Fruit fly (Drosophila melanogaster) whole organism, embryonic: ENCODE data around the gene CG11726.

Experiments
- C15 ChIP-seq: fragments of 200-800 bp; sonication (Bioruptor generic); IDR thresholded peaks from 3 replicates; pipeline ENCODE4 v1.3.6; 2022; ENCODE audit warnings: missing biosample characterization, missing genetic modification characterization
- CG11093 ChIP-seq: fragments of 200-800 bp; sonication (Bioruptor generic); IDR thresholded peaks from 3 replicates; pipeline ENCODE4 v1.3.6; 2022; ENCODE audit warnings: missing biosample characterization, missing genetic modification characterization
- CG12104 ChIP-seq: fragments of 200-800 bp; sonication (Bioruptor generic); optimal IDR thresholded peaks from 3 replicates; lab custom pipeline; 2016; ENCODE audit warnings: missing biosample characterization, missing genetic modification characterization
- CG14050 ChIP-seq: fragments of 200-800 bp; sonication (Bioruptor generic); IDR thresholded peaks from 3 replicates; pipeline ENCODE4 v1.3.6; 2022; ENCODE audit warnings: missing biosample characterization, missing genetic modification characterization
- CG15011 ChIP-seq: fragments of 200-800 bp; sonication (Bioruptor generic); optimal IDR thresholded peaks from 3 replicates; lab custom pipeline; 2018; ENCODE audit warnings: missing biosample characterization, mild to moderate bottlenecking, missing genetic modification characterization
- CG15479 ChIP-seq: fragments of 200-800 bp; sonication (Bioruptor generic); optimal IDR thresholded peaks from 3 replicates; lab custom pipeline; 2019; ENCODE audit warnings: missing biosample characterization, mild to moderate bottlenecking, missing genetic modification characterization, moderate library complexity
- CG16779 ChIP-seq: fragments of 200-800 bp; sonication (Bioruptor generic); IDR thresholded peaks from 2 replicates; pipeline ENCODE4 v1.3.6; 2022; ENCODE audit warnings: missing biosample characterization, missing genetic modification characterization
- CG16815 ChIP-seq: fragments of 200-800 bp; sonication (Bioruptor generic); optimal IDR thresholded peaks from 3 replicates; lab custom pipeline; 2017; ENCODE audit warnings: missing biosample characterization, mild to moderate bottlenecking, missing genetic modification characterization
- CG17802 ChIP-seq: fragments of 200-800 bp; sonication (Bioruptor generic); optimal IDR thresholded peaks from 2 replicates; lab custom pipeline; 2018; ENCODE audit warnings: missing biosample characterization, mild to moderate bottlenecking, missing genetic modification characterization, moderate library complexity
- CG1832 ChIP-seq: fragments of 200-800 bp; sonication (Bioruptor generic); optimal IDR thresholded peaks from 2 replicates; lab custom pipeline; 2017; ENCODE audit warnings: missing biosample characterization, mild to moderate bottlenecking, missing genetic modification characterization, inconsistent platforms
- CG4404 ChIP-seq: fragments of 200-800 bp; sonication (Bioruptor generic); IDR thresholded peaks from 2 replicates; pipeline ENCODE4 v1.3.6; 2022; ENCODE audit warnings: missing biosample characterization, missing genetic modification characterization
- CG6272 ChIP-seq: fragments of 200-800 bp; sonication (Bioruptor generic); IDR thresholded peaks from 2 replicates; pipeline ENCODE4 v1.3.6; 2022; ENCODE audit warnings: missing biosample characterization, missing genetic modification characterization
- CG6654 ChIP-seq: fragments of 200-800 bp; sonication (Bioruptor generic); optimal IDR thresholded peaks from 2 replicates; lab custom pipeline; 2017; ENCODE audit warnings: missing biosample characterization, mild to moderate bottlenecking, missing genetic modification characterization
- CG6683 ChIP-seq: fragments of 200-800 bp; sonication (Bioruptor generic); optimal IDR thresholded peaks from 2 replicates; lab custom pipeline; 2017; ENCODE audit warnings: missing biosample characterization, mild to moderate bottlenecking, missing genetic modification characterization, missing genetic modification reagents
- CG8924 ChIP-seq: fragments of 200-800 bp; optimal IDR thresholded peaks from 3 replicates; lab custom pipeline; 2019; ENCODE audit warnings: missing biosample characterization, mild to moderate bottlenecking, missing genetic modification characterization, moderate library complexity
- CrebB ChIP-seq: fragments of 200-800 bp; sonication (Bioruptor generic); optimal IDR thresholded peaks from 3 replicates; lab custom pipeline; 2018; ENCODE audit warnings: missing biosample characterization, mild to moderate bottlenecking, missing genetic modification characterization
- ERR ChIP-seq: fragments of 200-800 bp; sonication (Bioruptor generic); optimal IDR thresholded peaks from 2 replicates; lab custom pipeline; 2016; ENCODE audit warnings: missing biosample characterization, missing genetic modification characterization
- Ets97D ChIP-seq: fragments of 200-800 bp; sonication (Bioruptor generic); optimal IDR thresholded peaks from 3 replicates; lab custom pipeline; 2016; ENCODE audit warnings: missing biosample characterization, missing genetic modification characterization
- Fer2 ChIP-seq: fragments of 200-800 bp; sonication (Bioruptor generic); optimal IDR thresholded peaks from 2 replicates; lab custom pipeline; 2018; ENCODE audit warnings: missing biosample characterization, mild to moderate bottlenecking, missing genetic modification characterization, moderate library complexity
- HmgZ ChIP-seq: fragments of 200-800 bp; sonication (Bioruptor generic); optimal IDR thresholded peaks from 2 replicates; lab custom pipeline; 2018; ENCODE audit warnings: missing biosample characterization, mild to moderate bottlenecking, missing genetic modification characterization
- Hmr ChIP-seq: fragments of 200-800 bp; sonication (Bioruptor generic); optimal IDR thresholded peaks from 3 replicates; lab custom pipeline; 2017; ENCODE audit warnings: mild to moderate bottlenecking, missing biosample characterization, missing genetic modification reagents, missing genetic modification characterization
- Lhr ChIP-seq: fragments of 200-800 bp; sonication (Bioruptor generic); optimal IDR thresholded peaks from 3 replicates; lab custom pipeline; 2017; ENCODE audit warnings: mild to moderate bottlenecking, missing biosample characterization, missing genetic modification reagents, missing genetic modification characterization
- Nf-YA ChIP-seq: fragments of 200-800 bp; sonication (Bioruptor generic); IDR thresholded peaks from 2 replicates; pipeline ENCODE4 v1.3.6; 2022; ENCODE audit warnings: missing biosample characterization, missing genetic modification characterization
- NfI ChIP-seq: fragments of 200-800 bp; sonication (Bioruptor generic); optimal IDR thresholded peaks from 3 replicates; lab custom pipeline; 2018; ENCODE audit warnings: missing biosample characterization, mild to moderate bottlenecking, missing genetic modification characterization, moderate library complexity
- Scr ChIP-seq: fragments of 200-800 bp; sonication (Bioruptor generic); IDR thresholded peaks from 2 replicates; pipeline ENCODE4 v1.3.6; 2022; ENCODE audit warnings: missing biosample characterization, missing genetic modification characterization; ENCODE audit not compliant: partially characterized antibody
- Trl ChIP-seq, 3 experiments: fragments of >200 bp in 2 of 3; fragments of 200-800 bp in 1 of 3; sonication (Bioruptor generic) in 1 of 3; optimal IDR thresholded peaks; 2 replicates in 1 of 3; 3 replicates in 2 of 3; lab custom pipeline; 2016 to 2017; ENCODE audit warnings: missing biosample characterization in 1 of 3, missing genetic modification characterization in 1 of 3
- abd-A ChIP-seq: fragments of 200-800 bp; sonication (Bioruptor generic); optimal IDR thresholded peaks from 3 replicates; lab custom pipeline; 2019; ENCODE audit warnings: missing biosample characterization, mild to moderate bottlenecking, missing genetic modification characterization, moderate library complexity
- bbx ChIP-seq: fragments of 200-800 bp; sonication (Bioruptor generic); IDR thresholded peaks from 2 replicates; pipeline ENCODE4 v1.3.6; 2022; ENCODE audit warnings: missing biosample characterization, missing genetic modification characterization; ENCODE audit not compliant: partially characterized antibody
- ci ChIP-seq: fragments of 200-800 bp; sonication (Bioruptor generic); IDR thresholded peaks from 3 replicates; pipeline ENCODE4 v1.3.6; 2022; ENCODE audit warnings: missing biosample characterization, missing genetic modification characterization
- dimm ChIP-seq: fragments of 200-800 bp; sonication (Bioruptor generic); IDR thresholded peaks from 2 replicates; pipeline ENCODE4 v1.3.6; 2022; ENCODE audit warnings: missing biosample characterization, missing genetic modification characterization
- exex ChIP-seq: fragments of 200-800 bp; sonication (Bioruptor generic); optimal IDR thresholded peaks from 4 replicates; lab custom pipeline; 2018; ENCODE audit warnings: missing biosample characterization, mild to moderate bottlenecking, missing genetic modification characterization, moderate library complexity
- fd96Cb ChIP-seq: fragments of 200-800 bp; sonication (Bioruptor generic); optimal IDR thresholded peaks from 2 replicates; lab custom pipeline; 2018; ENCODE audit warnings: missing biosample characterization, mild to moderate bottlenecking, missing genetic modification characterization, moderate library complexity
- ftz-f1 ChIP-seq: fragments of 200-800 bp; sonication (Bioruptor generic); optimal IDR thresholded peaks from 2 replicates; lab custom pipeline; 2016; ENCODE audit warnings: missing biosample characterization, missing genetic modification characterization
- gcm ChIP-seq: fragments of 200-800 bp; sonication (Bioruptor generic); optimal IDR thresholded peaks from 2 replicates; lab custom pipeline; 2019; ENCODE audit warnings: missing biosample characterization, mild to moderate bottlenecking, missing genetic modification characterization, moderate library complexity
- kah ChIP-seq: fragments of 200-800 bp; sonication (Bioruptor generic); optimal IDR thresholded peaks from 2 replicates; lab custom pipeline; 2018; ENCODE audit warnings: missing biosample characterization, mild to moderate bottlenecking, missing genetic modification characterization
- ken ChIP-seq: fragments of 200-800 bp; sonication (Bioruptor generic); IDR thresholded peaks from 3 replicates; pipeline ENCODE4 v1.3.6; 2022; ENCODE audit warnings: missing biosample characterization, missing genetic modification characterization
- klu ChIP-seq: fragments of 200-800 bp; sonication (Bioruptor generic); IDR thresholded peaks from 2 replicates; pipeline ENCODE4 v1.3.6; 2022; ENCODE audit warnings: missing biosample characterization, missing genetic modification characterization
- lilli ChIP-seq: fragments of 200-800 bp; sonication (Bioruptor generic); optimal IDR thresholded peaks from 3 replicates; lab custom pipeline; 2016; ENCODE audit warnings: missing biosample characterization, missing genetic modification characterization
- onecut ChIP-seq: fragments of 200-800 bp; sonication (Bioruptor generic); IDR thresholded peaks from 2 replicates; pipeline ENCODE4 v1.3.6; 2022; ENCODE audit warnings: missing biosample characterization, missing genetic modification characterization
- pan ChIP-seq, 4 experiments: fragments of >200 bp in 3 of 4; fragments of 200-800 bp in 1 of 4; sonication (Bioruptor generic) in 1 of 4; optimal IDR thresholded peaks in 3 of 4; IDR thresholded peaks in 1 of 4; 2 replicates each; pipeline versions ENCODE4 v1.3.6 to Lab custom; 2017 to 2022; ENCODE audit warnings: missing biosample characterization in 2 of 4, missing genetic modification characterization in 2 of 4, mixed read lengths in 1 of 4
- pb ChIP-seq: fragments of 200-800 bp; sonication (Bioruptor generic); optimal IDR thresholded peaks from 3 replicates; lab custom pipeline; 2016; ENCODE audit warnings: missing biosample characterization, missing genetic modification characterization
- pnt ChIP-seq: fragments of 200-800 bp; sonication (Bioruptor generic); optimal IDR thresholded peaks from 3 replicates; lab custom pipeline; 2016; ENCODE audit warnings: missing biosample characterization, missing genetic modification characterization
- psq ChIP-seq: fragments of 200-800 bp; sonication (Bioruptor generic); optimal IDR thresholded peaks from 2 replicates; lab custom pipeline; 2017; ENCODE audit warnings: missing biosample characterization, missing genetic modification characterization
- sd ChIP-seq: fragments of 200-800 bp; sonication (Bioruptor generic); optimal IDR thresholded peaks from 3 replicates; lab custom pipeline; 2018; ENCODE audit warnings: missing biosample characterization, mild to moderate bottlenecking, missing genetic modification characterization, moderate library complexity
- sna ChIP-seq: fragments of 200-800 bp; sonication (Bioruptor generic); IDR thresholded peaks from 2 replicates; pipeline ENCODE4 v1.3.6; 2022; ENCODE audit warnings: missing biosample characterization, missing genetic modification characterization; ENCODE audit not compliant: partially characterized antibody
- sr ChIP-seq: fragments of 200-800 bp; sonication (Bioruptor generic); IDR thresholded peaks from 3 replicates; pipeline ENCODE4 v1.3.6; 2022; ENCODE audit warnings: missing biosample characterization, missing genetic modification characterization
- unpg ChIP-seq: fragments of 200-800 bp; sonication (Bioruptor generic); optimal IDR thresholded peaks from 3 replicates; lab custom pipeline; 2018; ENCODE audit warnings: missing biosample characterization, mild to moderate bottlenecking, missing genetic modification characterization, moderate library complexity
- wdn ChIP-seq: fragments of 200-800 bp; sonication (Bioruptor generic); IDR thresholded peaks from 2 replicates; pipeline ENCODE4 v1.3.6; 2022; ENCODE audit warnings: missing biosample characterization, missing genetic modification characterization

The CG11726 gene

DNA sequence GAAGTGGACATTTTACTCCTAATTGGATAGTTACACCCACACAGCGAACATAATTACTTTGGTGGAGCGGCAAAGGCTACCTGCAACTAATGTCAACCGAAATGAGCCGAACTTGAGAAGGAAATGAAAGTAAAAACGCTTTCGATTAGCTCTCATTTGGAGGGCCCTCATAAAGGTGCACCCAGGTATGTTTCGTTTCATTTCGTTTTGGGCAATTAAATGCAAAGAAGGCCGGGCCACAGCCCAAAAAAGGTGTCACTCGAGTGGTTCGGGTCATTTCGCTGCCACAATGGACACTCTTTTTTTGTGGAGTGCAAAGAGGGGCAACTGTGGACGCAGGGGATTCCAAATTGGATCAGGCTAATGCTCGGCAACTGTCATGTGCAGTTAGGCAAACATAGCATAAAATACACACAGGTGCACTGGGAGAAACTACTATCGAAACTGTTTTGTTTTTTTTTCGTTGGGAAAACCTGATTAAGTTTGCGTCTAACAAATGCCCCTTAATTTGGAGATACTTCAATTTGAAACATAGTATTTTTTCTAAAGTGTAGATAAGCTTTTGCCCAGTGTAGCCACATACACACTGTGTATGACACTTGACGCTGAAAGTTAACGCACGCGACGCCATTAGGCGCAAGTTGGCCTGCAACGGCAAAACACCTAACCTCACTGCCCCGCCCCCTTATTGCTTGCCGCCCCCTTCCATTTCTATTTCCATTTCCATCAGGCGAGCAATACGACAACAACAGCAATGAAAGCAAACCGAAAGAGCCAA, 22.2 kb downstream of the CG11726 start (continued):
- TF ChIP-seq HmgZ (tag; lab: Kevin White, UChicago) (peak; percentile 14), CG8924 (no peak), unpg (GFP tag; lab: Kevin White, UChicago) (peak; percentile 90), CG4404 (GFP tag; lab: Robert Waterston, UW) (peak; percentile 84), CG14050 (peak; percentile 76), pb (GFP tag; lab: Kevin White, UChicago) (peak; percentile 68), pnt (GFP tag; lab: Kevin White, UChicago) (peak; percentile 92), CG15479 (GFP tag; lab: Kevin White, UChicago) (no peak), ERR (GFP tag; lab: Kevin White, UChicago) (peak; percentile 63), Scr (GFP tag; lab: Robert Waterston, UW) (no peak), CG17802 (tag; lab: Kevin White, UChicago) (peak; percentile 80), CG1832 (no peak), pan (optimal IDR thresholded peaks at IDR 0.05; lab: Kevin White, UChicago) (no peak), pan (GFP tag; optimal IDR thresholded peaks at IDR 0.05 in 1 of 2, IDR thresholded peaks at IDR 0.05 in 1 of 2) (peak in 1 of 2 experiments; percentile 92), C15 (peak; percentile 84; the same call in 2 of the 3 replicates), ftz-f1 (GFP tag; lab: Kevin White, UChicago) (no peak), CG6272 (GFP tag; lab: Robert Waterston, UW) (peak; percentile 81), Nf-YA (peak; percentile 94), bbx (GFP tag; lab: Robert Waterston, UW) (no peak), CG16815 (peak; percentile 64), CG15011 (GFP tag; lab: Kevin White, UChicago) (peak; percentile 53), sna (no peak), onecut (GFP tag; lab: Robert Waterston, UW) (peak; percentile 88), dimm (GFP tag; lab: Robert Waterston, UW) (peak; percentile 87), exex (tag; lab: Kevin White, UChicago) (no peak), CG11093 (GFP tag; lab: Robert Waterston, UW) (peak; percentile 89), lilli (GFP tag; lab: Kevin White, UChicago) (peak; percentile 72), CG12104 (peak; percentile 81), wdn (peak; percentile 65; the same call in 1 of the 2 replicates), CG6683 (GFP tag; lab: Kevin White, UChicago) (no peak), CG16779 (GFP tag; lab: Robert Waterston, UW) (0 out of 2 replicates have a peak, but pooled peaks have one; percentile 22), fd96Cb (tag; lab: Kevin White, UChicago) (peak; percentile 90), sd (tag; lab: Kevin White, UChicago) (no peak), Fer2 (tag; lab: Kevin White, UChicago) (peak; percentile 5), Lhr (GFP tag; lab: Kevin White, UChicago) (peak; percentile 76), CrebB (peak; percentile 40), Ets97D (peak; percentile 41), CG6654 (peak; percentile 58), sr (GFP tag; lab: Robert Waterston, UW) (peak; percentile 80), klu (GFP tag; lab: Robert Waterston, UW) (peak; percentile 72), psq (GFP tag; lab: Kevin White, UChicago) (peak; percentile 50), abd-A (tag; lab: Kevin White, UChicago) (no peak), Hmr (GFP tag; lab: Kevin White, UChicago) (peak; percentile 32), ci (peak; percentile 98), gcm (GFP tag; lab: Kevin White, UChicago) (peak; percentile 56), kah (GFP tag; lab: Kevin White, UChicago) (peak; percentile 73), ken (GFP tag; lab: Robert Waterston, UW) (peak; percentile 96), Trl (optimal IDR thresholded peaks at IDR 0.05; lab: Kevin White, UChicago) (no peak), Trl (GFP tag; optimal IDR thresholded peaks at IDR 0.05; lab: Kevin White, UChicago) (peak; percentile 86), NfI (GFP tag; lab: Kevin White, UChicago) (peak; percentile 66)
